Worm (Caenorhabditis elegans) whole organism, young adult: ENCODE results near the gene K03B8.6.

Experiments
- B0261.1 ChIP-seq: sonication (generic microtip); optimal IDR thresholded peaks from 2 replicates; lab custom pipeline; 2016; ENCODE audit warnings: mild to moderate bottlenecking, missing genetic modification characterization, moderate library complexity, missing compliant biosample characterization
- C17E4.6 ChIP-seq: fragments of 200-800 bp; sonication (Bioruptor generic); IDR thresholded peaks from 2 replicates; pipeline ENCODE4 v1.3.6; 2022; ENCODE audit warnings: missing genetic modification reagents, missing genetic modification characterization, missing compliant biosample characterization
- F33H1.4 ChIP-seq: fragments of 200-800 bp; sonication (Bioruptor generic); IDR thresholded peaks from 2 replicates; pipeline ENCODE4 v1.3.6; 2022; ENCODE audit warnings: missing genetic modification reagents, missing genetic modification characterization, missing compliant biosample characterization
- F37B4.10 ChIP-seq: fragments of 200-800 bp; sonication (Bioruptor generic); IDR thresholded peaks from 2 replicates; pipeline ENCODE4 v1.3.6; 2022; ENCODE audit warnings: missing genetic modification characterization, missing compliant biosample characterization
- F39B2.1 ChIP-seq: fragments of 200-800 bp; sonication (Bioruptor generic); IDR thresholded peaks from 2 replicates; pipeline ENCODE4 v1.3.6; 2022; ENCODE audit warnings: missing genetic modification reagents, missing genetic modification characterization, missing compliant biosample characterization
- F52B5.7 ChIP-seq: sonication (generic microtip); optimal IDR thresholded peaks from 2 replicates; lab custom pipeline; 2016; ENCODE audit warnings: mild to moderate bottlenecking, missing genetic modification characterization, missing compliant biosample characterization
- Y53G8AR.9 ChIP-seq: fragments of 200-800 bp; sonication (Bioruptor generic); conservative IDR thresholded peaks from 2 replicates; pipeline ENCODE4 v1.3.6; 2022; ENCODE audit warnings: missing genetic modification reagents, missing genetic modification characterization, missing compliant biosample characterization
- ZK185.1 ChIP-seq: sonication (generic microtip); optimal IDR thresholded peaks from 2 replicates; lab custom pipeline; 2016; ENCODE audit warnings: mild to moderate bottlenecking, missing genetic modification characterization, missing compliant biosample characterization; ENCODE audit not compliant: poor library complexity, severe bottlenecking
- aptf-2 ChIP-seq: fragments of 200-800 bp; sonication (Bioruptor generic); conservative IDR thresholded peaks from 2 replicates; pipeline ENCODE4 v1.3.6; 2022; ENCODE audit warnings: missing genetic modification reagents, missing genetic modification characterization, missing compliant biosample characterization
- aptf-3 ChIP-seq: fragments of 200-800 bp; sonication (Bioruptor generic); IDR thresholded peaks from 2 replicates; pipeline ENCODE4 v1.3.6; 2022; ENCODE audit warnings: missing genetic modification characterization, missing compliant biosample characterization
- athp-1 ChIP-seq: sonication (generic microtip); optimal IDR thresholded peaks from 2 replicates; lab custom pipeline; 2017; ENCODE audit warnings: mild to moderate bottlenecking, missing genetic modification characterization, missing compliant biosample characterization
- attf-5 ChIP-seq: fragments of 200-800 bp; sonication (Bioruptor generic); optimal IDR thresholded peaks from 2 replicates; lab custom pipeline; 2018; ENCODE audit warnings: mild to moderate bottlenecking, missing genetic modification characterization, missing compliant biosample characterization
- die-1 ChIP-seq: sonication (generic microtip); optimal IDR thresholded peaks from 2 replicates; lab custom pipeline; 2016; ENCODE audit warnings: missing genotype, mild to moderate bottlenecking, missing genetic modification characterization, missing compliant biosample characterization
- dox-1 ChIP-seq: fragments of 200-800 bp; sonication (Bioruptor generic); IDR thresholded peaks from 2 replicates; pipeline ENCODE4 v1.3.6; 2022; ENCODE audit warnings: missing genetic modification reagents, missing genetic modification characterization, missing compliant biosample characterization
- egl-18 ChIP-seq: fragments of 200-800 bp; sonication (Bioruptor generic); IDR thresholded peaks from 2 replicates; pipeline ENCODE4 v1.3.6; 2022; ENCODE audit warnings: missing genetic modification reagents, missing genetic modification characterization, missing compliant biosample characterization
- egl-44 ChIP-seq: fragments of 200-800 bp; sonication (Bioruptor generic); IDR thresholded peaks from 2 replicates; pipeline ENCODE4 v1.3.6; 2022; ENCODE audit warnings: missing genetic modification reagents, missing genetic modification characterization, missing compliant biosample characterization
- him-1 ChIP-seq: sonication (generic microtip); optimal IDR thresholded peaks from 2 replicates; lab custom pipeline; 2016; ENCODE audit warnings: missing genotype, missing genetic modification reagents, missing genetic modification characterization, missing compliant biosample characterization
- hlh-26 ChIP-seq: fragments of 200-800 bp; sonication (Bioruptor generic); conservative IDR thresholded peaks from 2 replicates; pipeline ENCODE4 v1.3.6; 2022; ENCODE audit warnings: missing genetic modification reagents, missing genetic modification characterization, missing compliant biosample characterization
- hmg-1.2 ChIP-seq: fragments of 200-800 bp; sonication (Bioruptor generic); IDR thresholded peaks from 2 replicates; pipeline ENCODE4 v1.3.6; 2022; ENCODE audit warnings: missing genetic modification reagents, missing genetic modification characterization, missing compliant biosample characterization
- lag-1 ChIP-seq: fragments of 200-800 bp; sonication (Bioruptor generic); IDR thresholded peaks from 2 replicates; pipeline ENCODE4 v1.3.6; 2022; ENCODE audit warnings: missing genetic modification reagents, missing genetic modification characterization, missing compliant biosample characterization
- let-607 ChIP-seq, 2 experiments: fragments of 200-800 bp in 1 of 2; sonication (Bioruptor generic) in 1 of 2; sonication (generic microtip) in 1 of 2; optimal IDR thresholded peaks; 2 replicates each; lab custom pipeline; 2016 to 2018; ENCODE audit warnings: mild to moderate bottlenecking in 2 of 2, missing compliant biosample characterization in 2 of 2, missing genetic modification characterization in 2 of 2, moderate library complexity in 2 of 2, missing genotype in 1 of 2
- lin-40 ChIP-seq: sonication (generic microtip); optimal IDR thresholded peaks from 2 replicates; lab custom pipeline; 2016; ENCODE audit warnings: missing genetic modification characterization, mild to moderate bottlenecking, missing compliant biosample characterization, missing genotype, missing genetic modification reagents
- lsl-1 ChIP-seq: fragments of 200-800 bp; sonication (Bioruptor generic); optimal IDR thresholded peaks from 2 replicates; lab custom pipeline; 2018; ENCODE audit warnings: mild to moderate bottlenecking, missing genetic modification characterization, moderate library complexity, missing compliant biosample characterization
- madf-10 ChIP-seq: sonication (generic microtip); optimal IDR thresholded peaks from 2 replicates; lab custom pipeline; 2016; ENCODE audit warnings: mild to moderate bottlenecking, missing genetic modification characterization, missing compliant biosample characterization
- mes-4 ChIP-seq: sonication (generic microtip); optimal IDR thresholded peaks from 2 replicates; lab custom pipeline; 2016; ENCODE audit warnings: missing genotype, missing genetic modification characterization, missing compliant biosample characterization
- nhr-27 ChIP-seq: fragments of 200-800 bp; sonication (Bioruptor generic); optimal IDR thresholded peaks from 2 replicates; lab custom pipeline; 2018; ENCODE audit warnings: mild to moderate bottlenecking, missing genetic modification characterization, moderate library complexity, missing compliant biosample characterization
- pbrm-1 ChIP-seq: fragments of 200-800 bp; sonication (Bioruptor generic); IDR thresholded peaks from 2 replicates; pipeline ENCODE4 v1.3.6; 2022; ENCODE audit warnings: missing genetic modification reagents, missing genetic modification characterization, missing compliant biosample characterization
- pha-4 ChIP-seq: fragments of 150-350 bp; sonication (generic microtip); optimal IDR thresholded peaks from 2 replicates; lab custom pipeline; 2014; ENCODE audit warnings: missing biosample characterization, missing genetic modification reagents, missing genetic modification characterization
- snpc-1.3 ChIP-seq: sonication (generic microtip); optimal IDR thresholded peaks from 2 replicates; lab custom pipeline; 2017; ENCODE audit warnings: missing genetic modification characterization, mild to moderate bottlenecking, missing compliant biosample characterization, antibody characterized with exemption, moderate library complexity, missing genotype, missing genetic modification reagents; ENCODE audit not compliant: insufficient read depth
- tlf-1 ChIP-seq: fragments of 200-800 bp; sonication (Bioruptor generic); optimal IDR thresholded peaks from 2 replicates; lab custom pipeline; 2018; ENCODE audit warnings: mild to moderate bottlenecking, missing genetic modification characterization, missing compliant biosample characterization
- xnd-1 ChIP-seq: sonication (generic microtip); optimal IDR thresholded peaks from 2 replicates; lab custom pipeline; 2016; ENCODE audit warnings: missing genotype, missing genetic modification reagents, missing genetic modification characterization, missing compliant biosample characterization
- zfh-2 ChIP-seq: fragments of 200-800 bp; sonication (Bioruptor generic); conservative IDR thresholded peaks from 2 replicates; pipeline ENCODE4 v1.3.6; 2022; ENCODE audit warnings: missing genetic modification reagents, missing genetic modification characterization, missing compliant biosample characterization
- ztf-3 ChIP-seq: fragments of 200-800 bp; sonication (Bioruptor generic); optimal IDR thresholded peaks from 2 replicates; lab custom pipeline; 2018; ENCODE audit warnings: mild to moderate bottlenecking, missing genetic modification characterization, missing compliant biosample characterization

Gene K03B8.6

DNA sequence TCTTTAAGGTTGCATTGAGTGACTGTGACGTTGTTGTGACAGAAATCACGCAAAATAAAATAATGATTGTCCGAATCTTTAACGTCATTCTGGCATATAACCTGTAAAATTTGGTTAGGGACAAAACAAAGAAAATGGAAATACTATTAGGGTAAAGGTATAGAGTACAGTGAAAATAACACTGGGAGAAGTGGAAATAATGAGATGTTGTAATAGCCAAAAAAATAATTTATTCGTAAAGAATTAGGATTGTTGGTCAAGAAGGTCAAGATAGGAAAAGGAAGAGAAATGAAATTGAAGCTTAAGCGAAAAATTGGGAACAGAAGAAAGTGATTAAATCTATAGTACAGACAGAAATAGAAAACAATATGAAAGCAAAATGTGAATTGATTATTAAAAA is 7.7 kb downstream of the K03B8.6 start, which contains the start of gene deg-3:
Gene deg-3 (minus strand): TSS at position 101 of the 400 bp plus-strand sequence.
- TF ChIP-seq mes-4 (tag; lab: Kevin White, UChicago): no peak
- no peak for TF ChIP-seq ztf-3 (GFP tag; lab: Kevin White, UChicago)
- no peak for TF ChIP-seq him-1

DNA sequence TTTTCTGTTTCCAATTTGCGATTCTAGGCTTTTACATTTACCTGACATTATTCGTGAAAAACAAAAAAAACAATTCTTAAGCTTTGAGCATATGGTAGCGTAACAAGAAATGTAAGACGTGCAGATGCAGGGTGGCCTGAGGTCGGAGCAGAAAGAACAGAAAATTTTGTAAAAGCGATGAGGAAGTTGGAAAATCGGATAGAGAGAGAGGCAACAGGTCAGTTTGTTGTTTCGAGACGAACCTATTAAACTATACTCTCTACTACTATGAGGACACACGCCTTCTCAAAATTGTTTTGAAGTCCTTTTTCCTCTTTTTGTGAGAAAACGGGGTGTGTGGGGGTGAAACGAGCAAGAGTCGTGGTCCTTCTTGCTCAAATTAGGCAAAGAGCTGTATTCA is 14.2 kb downstream of the K03B8.6 start, which contains the start of gene des-2:
Gene des-2 (minus strand): TSS at position 101 of the 400 bp plus-strand sequence.
- TF ChIP-seq xnd-1 (tag; lab: Kevin White, UChicago): no peak
- TF ChIP-seq tlf-1 (GFP tag; lab: Kevin White, UChicago): no peak
- no peak for TF ChIP-seq attf-5 (GFP tag; lab: Kevin White, UChicago)
- no peak for TF ChIP-seq nhr-27 (tag; lab: Kevin White, UChicago)
- TF ChIP-seq hmg-1.2: no peak
- no peak for TF ChIP-seq F52B5.7 (tag; lab: Kevin White, UChicago)
- TF ChIP-seq ZK185.1 (tag; lab: Kevin White, UChicago): no peak
- no peak for TF ChIP-seq egl-18
- no peak for TF ChIP-seq hlh-26
- no peak for TF ChIP-seq ztf-3 (GFP tag; lab: Kevin White, UChicago)
- no peak for TF ChIP-seq B0261.1 (tag; lab: Kevin White, UChicago)
- no peak for TF ChIP-seq aptf-3 (GFP tag; lab: Robert Waterston, UW)
- TF ChIP-seq F39B2.1 (GFP tag; lab: Robert Waterston, UW): no peak
- no peak for TF ChIP-seq pha-4 (tag; lab: Kevin White, UChicago)
- TF ChIP-seq madf-10 (tag; lab: Kevin White, UChicago): no peak
- TF ChIP-seq, all 124 proteins: peak for 0

DNA sequence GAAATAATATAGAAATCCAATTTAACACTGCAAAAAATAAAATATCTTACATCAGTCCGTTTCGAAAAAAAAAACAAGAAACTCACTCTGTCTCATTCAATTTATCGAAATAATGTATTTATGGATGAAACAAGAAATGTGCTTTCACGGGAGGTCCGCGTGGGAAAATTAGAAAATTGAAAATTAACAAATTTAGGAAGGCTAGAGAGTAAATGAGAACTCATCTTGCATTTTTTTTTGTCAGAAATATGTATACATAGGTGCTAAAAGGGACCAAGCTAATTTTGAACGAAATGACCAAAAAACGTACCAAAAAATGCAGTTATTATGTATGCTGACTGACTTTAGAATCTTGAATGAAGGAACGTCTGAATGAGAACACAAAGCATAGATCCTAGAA is 17.2 kb downstream of the K03B8.6 start, which contains the start of gene T26H10.2:
Gene T26H10.2 (minus strand): TSS at position 101 of the 400 bp plus-strand sequence.
- TF ChIP-seq lag-1 (GFP tag; lab: Robert Waterston, UW) (no peak), let-607 (tag; optimal IDR thresholded peaks at IDR 0.05; lab: Kevin White, UChicago) (no peak), athp-1 (tag; lab: Kevin White, UChicago) (no peak), lin-40 (tag; lab: Kevin White, UChicago) (no peak), C17E4.6 (GFP tag; lab: Robert Waterston, UW) (no peak), die-1 (no peak), F37B4.10 (GFP tag; lab: Robert Waterston, UW) (no peak), egl-44 (GFP tag; lab: Robert Waterston, UW) (no peak), F33H1.4 (GFP tag; lab: Robert Waterston, UW) (no peak), dox-1 (GFP tag; lab: Robert Waterston, UW) (no peak), lsl-1 (GFP tag; lab: Kevin White, UChicago) (no peak)

DNA sequence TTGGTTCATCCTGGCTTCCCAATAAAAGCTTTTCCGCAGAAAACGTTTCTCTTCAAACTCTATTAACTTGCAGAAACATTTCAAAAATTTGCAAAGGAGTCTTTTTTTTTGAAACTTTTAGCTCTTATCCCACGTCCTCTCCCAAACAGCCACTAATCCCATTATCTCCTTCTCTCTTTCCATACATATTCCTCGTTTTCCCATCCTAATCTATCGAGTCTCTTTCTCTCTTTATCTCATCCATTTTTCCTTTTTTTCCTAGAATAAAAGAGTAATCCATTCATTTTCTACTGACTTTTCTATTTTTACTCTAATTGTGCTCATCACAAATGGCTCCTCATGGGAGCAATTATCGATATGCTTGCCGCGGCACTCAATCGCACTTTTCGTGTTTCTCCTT is 21.3 kb downstream of the K03B8.6 start:
- no peak for TF ChIP-seq egl-44 (GFP tag; lab: Robert Waterston, UW)
- TF ChIP-seq aptf-2: no peak
- TF ChIP-seq Y53G8AR.9 (GFP tag; lab: Robert Waterston, UW): no peak

DNA sequence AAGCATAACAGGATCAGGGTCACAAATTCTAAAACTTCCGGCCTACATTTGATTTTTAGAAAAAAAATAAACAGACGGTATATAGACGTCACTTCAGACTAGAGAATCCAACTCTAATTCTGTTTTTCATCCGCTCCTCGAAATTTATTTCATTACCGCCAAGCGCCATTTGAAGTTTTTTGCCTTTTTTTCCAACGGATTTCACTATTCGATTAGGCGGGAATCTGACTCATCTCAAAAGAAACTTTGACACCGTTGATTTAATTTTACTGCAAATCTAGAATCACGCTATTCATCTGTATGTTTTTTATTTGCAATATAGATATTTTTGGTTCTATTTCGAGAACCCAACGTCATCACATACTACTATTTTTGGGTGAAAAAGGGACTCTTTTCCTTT is 23.4 kb downstream of the K03B8.6 start:
- TF ChIP-seq dox-1 (GFP tag; lab: Robert Waterston, UW) (no peak), B0261.1 (tag; lab: Kevin White, UChicago) (no peak), snpc-1.3 (tag; lab: Kevin White, UChicago) (no peak), zfh-2 (GFP tag; lab: Robert Waterston, UW) (no peak), pbrm-1 (no peak)
- TF ChIP-seq, all 124 proteins: peak for 0
